Worm (Caenorhabditis elegans) whole organism, young adult: ENCODE data around the gene nhr-270.

ENCODE experiments used
- B0035.1 ChIP-seq: sonication (generic microtip); optimal IDR thresholded peaks from 2 replicates; lab custom pipeline; 2016; ENCODE audit warnings: missing genetic modification characterization, mild to moderate bottlenecking, missing compliant biosample characterization, missing genotype, missing genetic modification reagents
- B0336.3 ChIP-seq: fragments of 200-800 bp; sonication (Bioruptor generic); IDR thresholded peaks from 2 replicates; pipeline ENCODE4 v1.3.6; 2022; ENCODE audit warnings: missing genetic modification characterization, missing compliant biosample characterization
- D2030.7 ChIP-seq: fragments of 200-800 bp; sonication (Bioruptor generic); IDR thresholded peaks from 2 replicates; pipeline ENCODE4 v1.3.6; 2022; ENCODE audit warnings: missing genetic modification reagents, missing genetic modification characterization, missing compliant biosample characterization
- F23B12.7 ChIP-seq: sonication (generic microtip); optimal IDR thresholded peaks from 2 replicates; lab custom pipeline; 2017; ENCODE audit warnings: missing genetic modification characterization, mild to moderate bottlenecking, missing compliant biosample characterization, antibody characterized with exemption, moderate library complexity; ENCODE audit not compliant: insufficient read depth
- F49E8.2 ChIP-seq: sonication (generic microtip); optimal IDR thresholded peaks from 3 replicates; lab custom pipeline; 2017; ENCODE audit warnings: missing genetic modification characterization, mild to moderate bottlenecking, missing compliant biosample characterization, antibody characterized with exemption, moderate library complexity; ENCODE audit not compliant: insufficient read depth
- K11D2.4 ChIP-seq: fragments of 200-800 bp; sonication (Bioruptor generic); IDR thresholded peaks from 2 replicates; pipeline ENCODE4 v1.3.6; 2022; ENCODE audit warnings: missing genetic modification reagents, missing genetic modification characterization, missing compliant biosample characterization
- T07F8.4 ChIP-seq: sonication (generic microtip); optimal IDR thresholded peaks from 2 replicates; lab custom pipeline; 2016; ENCODE audit warnings: mild to moderate bottlenecking, missing genetic modification characterization, moderate library complexity, missing compliant biosample characterization
- Y53G8AR.9 ChIP-seq: fragments of 200-800 bp; sonication (Bioruptor generic); conservative IDR thresholded peaks from 2 replicates; pipeline ENCODE4 v1.3.6; 2022; ENCODE audit warnings: missing genetic modification reagents, missing genetic modification characterization, missing compliant biosample characterization
- Y79H2A.3 ChIP-seq: fragments of 200-800 bp; sonication (Bioruptor generic); conservative IDR thresholded peaks from 2 replicates; pipeline ENCODE4 v1.3.6; 2022; ENCODE audit warnings: missing genetic modification reagents, missing genetic modification characterization, missing compliant biosample characterization
- aptf-3 ChIP-seq: fragments of 200-800 bp; sonication (Bioruptor generic); IDR thresholded peaks from 2 replicates; pipeline ENCODE4 v1.3.6; 2022; ENCODE audit warnings: missing genetic modification characterization, missing compliant biosample characterization
- attf-5 ChIP-seq: fragments of 200-800 bp; sonication (Bioruptor generic); optimal IDR thresholded peaks from 2 replicates; lab custom pipeline; 2018; ENCODE audit warnings: mild to moderate bottlenecking, missing genetic modification characterization, missing compliant biosample characterization
- bed-1 ChIP-seq: fragments of 200-800 bp; sonication (Bioruptor generic); IDR thresholded peaks from 2 replicates; pipeline ENCODE4 v1.3.6; 2022; ENCODE audit warnings: missing genetic modification reagents, missing genetic modification characterization, missing compliant biosample characterization
- ceh-79 ChIP-seq: sonication (generic microtip); optimal IDR thresholded peaks from 2 replicates; lab custom pipeline; 2017; ENCODE audit warnings: mild to moderate bottlenecking, missing genetic modification characterization, missing compliant biosample characterization
- dox-1 ChIP-seq: fragments of 200-800 bp; sonication (Bioruptor generic); IDR thresholded peaks from 2 replicates; pipeline ENCODE4 v1.3.6; 2022; ENCODE audit warnings: missing genetic modification reagents, missing genetic modification characterization, missing compliant biosample characterization
- dpl-1 ChIP-seq: fragments of 150-350 bp; optimal IDR thresholded peaks from 2 replicates; lab custom pipeline; 2014; ENCODE audit warnings: missing biosample characterization, missing genetic modification reagents, missing genetic modification characterization
- efl-1 ChIP-seq: fragments of 150-350 bp; optimal IDR thresholded peaks from 2 replicates; lab custom pipeline; 2014; ENCODE audit warnings: missing biosample characterization, missing genetic modification reagents, missing genetic modification characterization
- egl-18 ChIP-seq: fragments of 200-800 bp; sonication (Bioruptor generic); IDR thresholded peaks from 2 replicates; pipeline ENCODE4 v1.3.6; 2022; ENCODE audit warnings: missing genetic modification reagents, missing genetic modification characterization, missing compliant biosample characterization
- ekl-4 ChIP-seq: fragments of 200-800 bp; sonication (Bioruptor generic); IDR thresholded peaks from 2 replicates; pipeline ENCODE4 v1.3.6; 2022; ENCODE audit warnings: missing genetic modification reagents, missing genetic modification characterization, missing compliant biosample characterization
- hmg-20 ChIP-seq: fragments of 200-800 bp; sonication (Bioruptor generic); IDR thresholded peaks from 2 replicates; pipeline ENCODE4 v1.3.6; 2022; ENCODE audit warnings: missing genetic modification reagents, missing genetic modification characterization, missing compliant biosample characterization
- hsf-1 ChIP-seq: fragments of 200-800 bp; sonication (Bioruptor generic); IDR thresholded peaks from 2 replicates; pipeline ENCODE4 v1.3.6; 2022; ENCODE audit warnings: missing genetic modification reagents, missing genetic modification characterization, missing compliant biosample characterization
- lag-1 ChIP-seq: fragments of 200-800 bp; sonication (Bioruptor generic); IDR thresholded peaks from 2 replicates; pipeline ENCODE4 v1.3.6; 2022; ENCODE audit warnings: missing genetic modification reagents, missing genetic modification characterization, missing compliant biosample characterization
- lin-26 ChIP-seq: fragments of 200-800 bp; sonication (Bioruptor generic); IDR thresholded peaks from 2 replicates; pipeline ENCODE4 v1.3.6; 2022; ENCODE audit warnings: missing genetic modification reagents, missing genetic modification characterization, missing compliant biosample characterization
- lin-35 ChIP-seq, 3 experiments: fragments of 150-350 bp in 2 of 3; sonication (generic microtip) in 1 of 3; optimal IDR thresholded peaks; 2 replicates each; lab custom pipeline; 2014 to 2018; ENCODE audit warnings: missing biosample characterization in 3 of 3, missing genetic modification characterization in 3 of 3, missing genetic modification reagents in 3 of 3
- lsl-1 ChIP-seq: fragments of 200-800 bp; sonication (Bioruptor generic); optimal IDR thresholded peaks from 2 replicates; lab custom pipeline; 2018; ENCODE audit warnings: mild to moderate bottlenecking, missing genetic modification characterization, moderate library complexity, missing compliant biosample characterization
- lsy-27 ChIP-seq: sonication (generic microtip); optimal IDR thresholded peaks from 2 replicates; lab custom pipeline; 2017; ENCODE audit warnings: missing genetic modification characterization, mild to moderate bottlenecking, missing compliant biosample characterization, antibody characterized with exemption, missing genotype, borderline replicate concordance; ENCODE audit not compliant: insufficient read depth
- nfya-1 ChIP-seq: sonication (generic microtip); optimal IDR thresholded peaks from 2 replicates; lab custom pipeline; 2017; ENCODE audit warnings: antibody characterized with exemption, missing compliant biosample characterization, missing genetic modification characterization, borderline replicate concordance; ENCODE audit not compliant: insufficient read depth
- nhr-90 ChIP-seq: sonication (generic microtip); optimal IDR thresholded peaks from 2 replicates; lab custom pipeline; 2016; ENCODE audit warnings: missing genotype, mild to moderate bottlenecking, missing genetic modification characterization, missing compliant biosample characterization
- pbrm-1 ChIP-seq: fragments of 200-800 bp; sonication (Bioruptor generic); IDR thresholded peaks from 2 replicates; pipeline ENCODE4 v1.3.6; 2022; ENCODE audit warnings: missing genetic modification reagents, missing genetic modification characterization, missing compliant biosample characterization
- rcor-1 ChIP-seq: fragments of 200-800 bp; sonication (Bioruptor generic); IDR thresholded peaks from 2 replicates; pipeline ENCODE4 v1.3.6; 2022; ENCODE audit warnings: missing genetic modification reagents, missing genetic modification characterization, missing compliant biosample characterization
- repo-1 ChIP-seq: sonication (generic microtip); optimal IDR thresholded peaks from 2 replicates; lab custom pipeline; 2017; ENCODE audit warnings: mild to moderate bottlenecking, missing genetic modification characterization, missing compliant biosample characterization
- sdz-38 ChIP-seq: sonication (generic microtip); optimal IDR thresholded peaks from 2 replicates; lab custom pipeline; 2016; ENCODE audit warnings: missing genotype, missing genetic modification characterization, missing compliant biosample characterization
- snpc-1.3 ChIP-seq: sonication (generic microtip); optimal IDR thresholded peaks from 2 replicates; lab custom pipeline; 2017; ENCODE audit warnings: missing genetic modification characterization, mild to moderate bottlenecking, missing compliant biosample characterization, antibody characterized with exemption, moderate library complexity, missing genotype, missing genetic modification reagents; ENCODE audit not compliant: insufficient read depth
- tbp1 ChIP-seq: fragments of 200-800 bp; sonication (Bioruptor generic); optimal IDR thresholded peaks from 2 replicates; lab custom pipeline; 2018; ENCODE audit warnings: mild to moderate bottlenecking, missing genetic modification characterization, missing compliant biosample characterization
- tlf-1 ChIP-seq: fragments of 200-800 bp; sonication (Bioruptor generic); optimal IDR thresholded peaks from 2 replicates; lab custom pipeline; 2018; ENCODE audit warnings: mild to moderate bottlenecking, missing genetic modification characterization, missing compliant biosample characterization
- zim-3 ChIP-seq: sonication (generic microtip); optimal IDR thresholded peaks from 2 replicates; lab custom pipeline; 2017; ENCODE audit warnings: mild to moderate bottlenecking, missing genetic modification characterization, moderate library complexity, missing compliant biosample characterization
- ztf-18 ChIP-seq: sonication (generic microtip); optimal IDR thresholded peaks from 2 replicates; lab custom pipeline; 2016; ENCODE audit warnings: missing genotype, mild to moderate bottlenecking, missing genetic modification characterization, missing compliant biosample characterization
- ztf-22 ChIP-seq: fragments of 200-800 bp; sonication (Bioruptor generic); optimal IDR thresholded peaks from 2 replicates; lab custom pipeline; 2018; ENCODE audit warnings: mild to moderate bottlenecking, missing genetic modification characterization, moderate library complexity, missing compliant biosample characterization
- ztf-25 ChIP-seq: fragments of 200-800 bp; sonication (Bioruptor generic); IDR thresholded peaks from 2 replicates; pipeline ENCODE4 v1.3.6; 2022; ENCODE audit warnings: missing genetic modification reagents, missing genetic modification characterization, missing compliant biosample characterization
- ztf-26 ChIP-seq: sonication (generic microtip); optimal IDR thresholded peaks from 2 replicates; lab custom pipeline; 2017; ENCODE audit warnings: missing genetic modification characterization, missing compliant biosample characterization

Gene nhr-270

ce11 chrV:774875-775359, 29.6 kb downstream of the nhr-270 start, which contains the start of gene srbc-58 (continued):
- TF ChIP-seq F23B12.7, result no peak
- no peak for TF ChIP-seq attf-5 (GFP tag; lab: Kevin White, UChicago)
- peak; percentile 85 for TF ChIP-seq efl-1 (GFP tag; lab: Kevin White, UChicago)
- no peak for TF ChIP-seq rcor-1 (GFP tag; lab: Robert Waterston, UW)
- no peak for TF ChIP-seq K11D2.4 (GFP tag; lab: Robert Waterston, UW)
- no peak for TF ChIP-seq lsy-27 (tag; lab: Kevin White, UChicago)
- no peak for TF ChIP-seq lin-26 (GFP tag; lab: Robert Waterston, UW)
- peak; percentile 78 for TF ChIP-seq ekl-4 (GFP tag; lab: Robert Waterston, UW)
- TF ChIP-seq dpl-1 (GFP tag; lab: Kevin White, UChicago), result peak; percentile 52
- no peak for TF ChIP-seq ztf-22 (GFP tag; lab: Kevin White, UChicago)
- no peak for TF ChIP-seq lag-1 (GFP tag; lab: Robert Waterston, UW)
- TF ChIP-seq B0336.3 (GFP tag; lab: Robert Waterston, UW), result peak; percentile 83
- TF ChIP-seq Y53G8AR.9 (GFP tag; lab: Robert Waterston, UW), result peak; percentile 69; the same call in 1 of the 2 replicates
- peak; percentile 11 for TF ChIP-seq tbp1 (GFP tag; lab: Kevin White, UChicago)
- TF ChIP-seq ztf-26 (tag; lab: Kevin White, UChicago), result no peak
- TF ChIP-seq zim-3 (tag; lab: Kevin White, UChicago), result no peak
- peak; percentile 8 for TF ChIP-seq ceh-79 (tag; lab: Kevin White, UChicago)
- TF ChIP-seq ztf-25 (GFP tag; lab: Robert Waterston, UW), result no peak
- TF ChIP-seq nfya-1 (tag; lab: Kevin White, UChicago), result no peak
- 0 out of 2 replicates have a peak, but pooled peaks have one; percentile 10 for TF ChIP-seq dox-1
- TF ChIP-seq ztf-18 (tag; lab: Kevin White, UChicago), result no peak
- TF ChIP-seq nhr-90 (tag; lab: Kevin White, UChicago), result no peak
- TF ChIP-seq pbrm-1, result peak; percentile 39; the same call in 1 of the 2 replicates
- TF ChIP-seq B0035.1 (tag; lab: Kevin White, UChicago), result no peak
- no peak for TF ChIP-seq T07F8.4 (tag; lab: Kevin White, UChicago)
- no peak for TF ChIP-seq aptf-3 (GFP tag; lab: Robert Waterston, UW)
- TF ChIP-seq repo-1 (tag; lab: Kevin White, UChicago), result peak; percentile 24
- TF ChIP-seq bed-1 (GFP tag; lab: Robert Waterston, UW), result no peak
- TF ChIP-seq F49E8.2, result peak; percentile 43
- TF ChIP-seq lsl-1, result peak; percentile 27
- TF ChIP-seq egl-18, result no peak
- peak in 2 of 3 experiments; percentile 8 to 35 for TF ChIP-seq lin-35 (GFP tag; optimal IDR thresholded peaks at IDR 0.05; lab: Kevin White, UChicago)
- no peak for TF ChIP-seq hmg-20 (GFP tag; lab: Robert Waterston, UW)
- peak; percentile 75; the same call in 1 of the 2 replicates for TF ChIP-seq hsf-1 (GFP tag; lab: Robert Waterston, UW)
- TF ChIP-seq tlf-1 (GFP tag; lab: Kevin White, UChicago), result peak; percentile 72
- no peak for TF ChIP-seq Y79H2A.3
- no peak for TF ChIP-seq sdz-38
- no peak for TF ChIP-seq snpc-1.3 (tag; lab: Kevin White, UChicago)
- TF ChIP-seq D2030.7 (GFP tag; lab: Robert Waterston, UW), result peak; percentile 45; the same call in 1 of the 2 replicates
